Fruit fly (Drosophila melanogaster) whole organism, embryonic: ENCODE data around the gene CG4629.
A peak's percentile ranks its signal among the peaks of the same experiment; 100 is the strongest.

ENCODE experiments used
- B-H2 ChIP-seq: fragments of 200-800 bp; sonication (Bioruptor generic); optimal IDR thresholded peaks from 2 replicates; lab custom pipeline; 2018; ENCODE audit warnings: missing biosample characterization, mild to moderate bottlenecking, missing genetic modification characterization
- Blimp-1 ChIP-seq: fragments of 200-800 bp; sonication (Bioruptor generic); optimal IDR thresholded peaks from 3 replicates; lab custom pipeline; 2018; ENCODE audit warnings: missing biosample characterization, missing genetic modification characterization, mild to moderate bottlenecking, moderate library complexity, missing genetic modification reagents
- CG10321 ChIP-seq: fragments of 200-800 bp; sonication (Bioruptor generic); IDR thresholded peaks from 2 replicates; pipeline ENCODE4 v1.3.6; 2022; ENCODE audit warnings: missing biosample characterization, missing genetic modification characterization
- CG11504 ChIP-seq: fragments of 200-800 bp; sonication (Bioruptor generic); optimal IDR thresholded peaks from 3 replicates; lab custom pipeline; 2019; ENCODE audit warnings: missing biosample characterization, mild to moderate bottlenecking, missing genetic modification characterization, moderate library complexity
- CG14441 ChIP-seq: fragments of 200-800 bp; sonication (Bioruptor generic); IDR thresholded peaks from 2 replicates; pipeline ENCODE4 v1.3.6; 2022; ENCODE audit warnings: missing biosample characterization, missing genetic modification characterization
- CG14667 ChIP-seq: fragments of 200-800 bp; sonication (Bioruptor generic); IDR thresholded peaks from 2 replicates; pipeline ENCODE4 v1.3.6; 2022; ENCODE audit warnings: missing biosample characterization, missing genetic modification characterization
- CG14860 ChIP-seq: fragments of 200-800 bp; sonication (Bioruptor generic); IDR thresholded peaks from 3 replicates; pipeline ENCODE4 v1.3.6; 2022; ENCODE audit warnings: missing biosample characterization, missing genetic modification characterization; ENCODE audit not compliant: partially characterized antibody
- CG18476 ChIP-seq: fragments of 200-800 bp; sonication (Bioruptor generic); optimal IDR thresholded peaks from 2 replicates; lab custom pipeline; 2016; ENCODE audit warnings: missing biosample characterization, mild to moderate bottlenecking, missing genetic modification characterization
- CG2202 ChIP-seq: fragments of 200-800 bp; sonication (Bioruptor generic); optimal IDR thresholded peaks from 2 replicates; lab custom pipeline; 2018; ENCODE audit warnings: missing biosample characterization, mild to moderate bottlenecking, missing genetic modification characterization
- CG2889 ChIP-seq: fragments of 200-800 bp; sonication (Bioruptor generic); IDR thresholded peaks from 3 replicates; pipeline ENCODE4 v1.3.6; 2022; ENCODE audit warnings: missing biosample characterization, missing genetic modification characterization
- CG32772 ChIP-seq: fragments of 200-800 bp; sonication (Bioruptor generic); IDR thresholded peaks from 2 replicates; pipeline ENCODE4 v1.3.6; 2022; ENCODE audit warnings: missing biosample characterization, missing genetic modification characterization
- CG6689 ChIP-seq: fragments of 200-800 bp; sonication (Bioruptor generic); IDR thresholded peaks from 2 replicates; pipeline ENCODE4 v1.3.6; 2022; ENCODE audit warnings: missing biosample characterization, missing genetic modification characterization
- CG8281 ChIP-seq: fragments of 200-800 bp; sonication (Bioruptor generic); optimal IDR thresholded peaks from 2 replicates; lab custom pipeline; 2018; ENCODE audit warnings: missing biosample characterization, mild to moderate bottlenecking, missing genetic modification characterization, moderate library complexity
- CG8765 ChIP-seq: fragments of 200-800 bp; sonication (Bioruptor generic); IDR thresholded peaks from 2 replicates; pipeline ENCODE4 v1.3.6; 2022; ENCODE audit warnings: missing biosample characterization, missing genetic modification characterization
- CG9876 ChIP-seq: fragments of 200-800 bp; sonication (Bioruptor generic); optimal IDR thresholded peaks from 2 replicates; lab custom pipeline; 2016; ENCODE audit warnings: missing biosample characterization, missing genetic modification characterization
- CHES-1-like ChIP-seq: fragments of 200-800 bp; sonication (Bioruptor generic); optimal IDR thresholded peaks from 2 replicates; lab custom pipeline; 2016; ENCODE audit warnings: missing biosample characterization, missing genetic modification characterization
- D19B ChIP-seq: fragments of 200-800 bp; sonication (Bioruptor generic); optimal IDR thresholded peaks from 2 replicates; lab custom pipeline; 2017; ENCODE audit warnings: missing biosample characterization, mild to moderate bottlenecking, missing genetic modification characterization
- Dip3 ChIP-seq: fragments of 200-800 bp; sonication (Bioruptor generic); optimal IDR thresholded peaks from 3 replicates; lab custom pipeline; 2016; ENCODE audit warnings: missing biosample characterization, missing genetic modification characterization
- E2f2 ChIP-seq: fragments of 200-800 bp; sonication (Bioruptor generic); IDR thresholded peaks from 2 replicates; pipeline ENCODE4 v1.3.6; 2022; ENCODE audit warnings: missing biosample characterization, missing genetic modification characterization
- ERR ChIP-seq: fragments of 200-800 bp; sonication (Bioruptor generic); optimal IDR thresholded peaks from 2 replicates; lab custom pipeline; 2016; ENCODE audit warnings: missing biosample characterization, missing genetic modification characterization
- Fer2 ChIP-seq: fragments of 200-800 bp; sonication (Bioruptor generic); optimal IDR thresholded peaks from 2 replicates; lab custom pipeline; 2018; ENCODE audit warnings: missing biosample characterization, mild to moderate bottlenecking, missing genetic modification characterization, moderate library complexity
- H2.0 ChIP-seq: fragments of 200-800 bp; sonication (Bioruptor generic); IDR thresholded peaks from 2 replicates; pipeline ENCODE4 v1.3.6; 2022; ENCODE audit warnings: missing biosample characterization, missing genetic modification characterization
- Hey ChIP-seq: fragments of 200-800 bp; sonication (Bioruptor generic); optimal IDR thresholded peaks from 3 replicates; lab custom pipeline; 2018; ENCODE audit warnings: missing biosample characterization, mild to moderate bottlenecking, missing genetic modification characterization
- Hr39 ChIP-seq: fragments of >200 bp; optimal IDR thresholded peaks from 2 replicates; lab custom pipeline; 2017
- Med ChIP-seq: fragments of 200-800 bp; sonication (Bioruptor generic); peaks from one replicate; lab custom pipeline; 2016; ENCODE audit warnings: missing biosample characterization, missing genetic modification characterization, mild to moderate bottlenecking, inconsistent platforms, moderate library complexity
- Meics ChIP-seq: fragments of 200-800 bp; sonication (Bioruptor generic); optimal IDR thresholded peaks from 2 replicates; lab custom pipeline; 2017; ENCODE audit warnings: missing biosample characterization, mild to moderate bottlenecking, missing genetic modification characterization
- Myb ChIP-seq: fragments of 200-800 bp; sonication (Bioruptor generic); optimal IDR thresholded peaks from 2 replicates; lab custom pipeline; 2016; ENCODE audit warnings: missing biosample characterization, missing genetic modification characterization
- Nf-YC ChIP-seq: fragments of 200-800 bp; optimal IDR thresholded peaks from 3 replicates; lab custom pipeline; 2019; ENCODE audit warnings: missing biosample characterization, mild to moderate bottlenecking, missing genetic modification characterization, moderate library complexity
- Rfx ChIP-seq: fragments of 200-800 bp; sonication (Bioruptor generic); IDR thresholded peaks from 2 replicates; pipeline ENCODE4 v1.3.6; 2022; ENCODE audit warnings: missing biosample characterization, missing genetic modification characterization
- Scr ChIP-seq: fragments of 200-800 bp; sonication (Bioruptor generic); IDR thresholded peaks from 2 replicates; pipeline ENCODE4 v1.3.6; 2022; ENCODE audit warnings: missing biosample characterization, missing genetic modification characterization; ENCODE audit not compliant: partially characterized antibody
- Sox102F ChIP-seq: fragments of 200-800 bp; sonication (Bioruptor generic); optimal IDR thresholded peaks from 2 replicates; lab custom pipeline; 2018; ENCODE audit warnings: missing biosample characterization, mild to moderate bottlenecking, missing genetic modification characterization, moderate library complexity
- Spps ChIP-seq: fragments of 200-800 bp; sonication (Bioruptor generic); optimal IDR thresholded peaks from 2 replicates; lab custom pipeline; 2018; ENCODE audit warnings: missing biosample characterization, mild to moderate bottlenecking, missing genetic modification characterization
- Tbp ChIP-seq: fragments of >200 bp; optimal IDR thresholded peaks from 2 replicates; lab custom pipeline; 2018; ENCODE audit warnings: missing biosample characterization, missing genetic modification characterization
- Xbp1 ChIP-seq: fragments of 200-800 bp; sonication (Bioruptor generic); optimal IDR thresholded peaks from 3 replicates; lab custom pipeline; 2016; ENCODE audit warnings: missing biosample characterization, mild to moderate bottlenecking, missing genetic modification characterization
- abd-A ChIP-seq: fragments of 200-800 bp; sonication (Bioruptor generic); optimal IDR thresholded peaks from 3 replicates; lab custom pipeline; 2019; ENCODE audit warnings: missing biosample characterization, mild to moderate bottlenecking, missing genetic modification characterization, moderate library complexity
- al ChIP-seq: fragments of 200-800 bp; sonication (Bioruptor generic); IDR thresholded peaks from 2 replicates; pipeline ENCODE4 v1.3.6; 2022; ENCODE audit warnings: missing biosample characterization, missing genetic modification characterization
- ap ChIP-seq: fragments of 200-800 bp; sonication (Bioruptor generic); IDR thresholded peaks from 2 replicates; pipeline ENCODE4 v1.3.6; 2022; ENCODE audit warnings: missing biosample characterization, missing genetic modification characterization
- ci ChIP-seq: fragments of 200-800 bp; sonication (Bioruptor generic); IDR thresholded peaks from 3 replicates; pipeline ENCODE4 v1.3.6; 2022; ENCODE audit warnings: missing biosample characterization, missing genetic modification characterization
- dmrt11E ChIP-seq: fragments of 200-800 bp; sonication (Bioruptor generic); optimal IDR thresholded peaks from 3 replicates; lab custom pipeline; 2018; ENCODE audit warnings: missing biosample characterization, mild to moderate bottlenecking, missing genetic modification characterization, moderate library complexity
- eve ChIP-seq, 2 experiments: fragments of >200 bp; optimal IDR thresholded peaks; 2 replicates each; lab custom pipeline; 2017; ENCODE audit warnings: missing biosample characterization in 2 of 2, missing genetic modification characterization in 2 of 2
- fru ChIP-seq: fragments of >200 bp; optimal IDR thresholded peaks from 2 replicates; lab custom pipeline; 2017
- gem ChIP-seq: fragments of 200-800 bp; sonication (Bioruptor generic); optimal IDR thresholded peaks from 2 replicates; lab custom pipeline; 2019; ENCODE audit warnings: missing biosample characterization, mild to moderate bottlenecking, missing genetic modification characterization, moderate library complexity
- grn ChIP-seq: fragments of 200-800 bp; sonication (Bioruptor generic); optimal IDR thresholded peaks from 3 replicates; lab custom pipeline; 2017; ENCODE audit warnings: missing biosample characterization, missing genetic modification characterization
- lola ChIP-seq, 3 experiments: fragments of >200 bp in 2 of 3; fragments of 200-800 bp in 1 of 3; sonication (Bioruptor generic) in 1 of 3; optimal IDR thresholded peaks; 2 replicates each; lab custom pipeline; 2017 to 2019; ENCODE audit warnings: missing biosample characterization in 3 of 3, missing genetic modification characterization in 3 of 3, mild to moderate bottlenecking in 1 of 3, moderate library complexity in 1 of 3
- ranshi ChIP-seq: fragments of 200-800 bp; sonication (Bioruptor generic); IDR thresholded peaks from 2 replicates; pipeline ENCODE4 v1.3.6; 2022; ENCODE audit warnings: missing biosample characterization, missing genetic modification characterization
- row ChIP-seq: fragments of 200-800 bp; sonication (Bioruptor generic); IDR thresholded peaks from 3 replicates; pipeline ENCODE4 v1.3.6; 2022; ENCODE audit warnings: missing biosample characterization, missing genetic modification characterization
- sens ChIP-seq: fragments of 200-800 bp; sonication (Bioruptor generic); peaks from one replicate; lab custom pipeline; 2016; ENCODE audit warnings: missing biosample characterization, missing genetic modification characterization
- sim ChIP-seq: fragments of 200-800 bp; sonication (Bioruptor generic); IDR thresholded peaks from 2 replicates; pipeline ENCODE4 v1.3.6; 2022; ENCODE audit warnings: missing biosample characterization, missing genetic modification characterization
- sisA ChIP-seq: fragments of 200-800 bp; sonication (Bioruptor generic); IDR thresholded peaks from 2 replicates; pipeline ENCODE4 v1.3.6; 2022; ENCODE audit warnings: missing biosample characterization, missing genetic modification characterization
- unc-4 ChIP-seq: fragments of 200-800 bp; sonication (Bioruptor generic); IDR thresholded peaks from 2 replicates; pipeline ENCODE4 v1.3.6; 2022; ENCODE audit warnings: missing biosample characterization, missing genetic modification characterization; ENCODE audit not compliant: partially characterized antibody
- wdn ChIP-seq: fragments of 200-800 bp; sonication (Bioruptor generic); IDR thresholded peaks from 2 replicates; pipeline ENCODE4 v1.3.6; 2022; ENCODE audit warnings: missing biosample characterization, missing genetic modification characterization
- z ChIP-seq: fragments of 200-800 bp; sonication (Bioruptor generic); IDR thresholded peaks from 3 replicates; pipeline ENCODE4 v1.3.6; 2022; ENCODE audit warnings: missing biosample characterization, missing genetic modification characterization
- zen ChIP-seq: fragments of 200-800 bp; sonication (Bioruptor generic); optimal IDR thresholded peaks from 3 replicates; lab custom pipeline; 2018; ENCODE audit warnings: missing biosample characterization, mild to moderate bottlenecking, missing genetic modification characterization, moderate library complexity

Gene CG4629

DNA sequence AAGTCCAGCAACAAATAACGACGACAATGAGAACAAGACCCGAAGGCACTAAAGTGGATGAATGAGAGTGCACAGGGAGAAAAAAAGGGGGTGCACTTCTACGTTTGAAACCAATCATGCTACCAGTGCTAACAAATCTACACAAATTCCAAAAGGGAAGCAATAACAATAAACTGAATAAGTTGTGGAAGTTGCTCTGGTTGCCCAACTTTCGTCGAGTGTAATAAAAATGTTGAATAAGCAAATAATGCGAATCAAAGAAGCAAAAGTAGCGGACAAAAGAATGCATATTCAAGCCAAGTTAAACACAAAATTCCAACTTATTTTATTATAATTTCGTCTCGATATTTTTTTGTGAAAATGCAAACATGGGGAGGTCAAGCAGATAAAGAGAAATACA, 10.6 kb downstream of the CG4629 start:
- TF ChIP-seq lola (GFP tag; optimal IDR thresholded peaks at IDR 0.05; lab: Kevin White, UChicago) = no peak
- TF ChIP-seq unc-4 (GFP tag; lab: Robert Waterston, UW) = no peak
- TF ChIP-seq al = no peak
- no peak for TF ChIP-seq fru
- no peak for TF ChIP-seq B-H2 (GFP tag; lab: Kevin White, UChicago)
- TF ChIP-seq Scr (GFP tag; lab: Robert Waterston, UW) = no peak
- no peak for TF ChIP-seq Tbp (GFP tag; lab: Kevin White, UChicago)
- TF ChIP-seq CG32772 (GFP tag; lab: Robert Waterston, UW) = 0 out of 2 replicates have a peak, but pooled peaks have one; percentile 13
- TF ChIP-seq Sox102F = peak; percentile 16
- no peak for TF ChIP-seq Myb (GFP tag; lab: Kevin White, UChicago)
- no peak for TF ChIP-seq gem
- no peak for TF ChIP-seq ERR (GFP tag; lab: Kevin White, UChicago)
- no peak for TF ChIP-seq CG2889
- TF ChIP-seq sens = peak; percentile 17
- TF ChIP-seq wdn (GFP tag; lab: Robert Waterston, UW) = no peak
- TF ChIP-seq E2f2 = no peak
- TF ChIP-seq Med (GFP tag; lab: Kevin White, UChicago) = peak; percentile 70
- TF ChIP-seq Spps (tag; lab: Kevin White, UChicago) = no peak
- no peak for TF ChIP-seq H2.0 (GFP tag; lab: Robert Waterston, UW)
- no peak for TF ChIP-seq CG9876
- TF ChIP-seq Hr39 (lab: Kevin White, UChicago) = no peak
- TF ChIP-seq CG14441 (GFP tag; lab: Robert Waterston, UW) = 0 out of 2 replicates have a peak, but pooled peaks have one; percentile 15
- TF ChIP-seq sisA = peak; percentile 32; the same call in 1 of the 2 replicates
- TF ChIP-seq ap (GFP tag; lab: Robert Waterston, UW) = 0 out of 2 replicates have a peak, but pooled peaks have one; percentile 13
- no peak for TF ChIP-seq CG14667
- TF ChIP-seq Xbp1 = no peak
- TF ChIP-seq row (GFP tag; lab: Robert Waterston, UW) = 0 out of 3 replicates have a peak, but pooled peaks have one; percentile 20
- no peak for TF ChIP-seq Nf-YC
- no peak for TF ChIP-seq zen
- no peak for TF ChIP-seq grn
- no peak for TF ChIP-seq CG18476 (GFP tag; lab: Kevin White, UChicago)
- no peak for TF ChIP-seq CG10321 (GFP tag; lab: Robert Waterston, UW)
- TF ChIP-seq Rfx (GFP tag; lab: Robert Waterston, UW) = peak; percentile 20; the same call in 1 of the 2 replicates
- no peak for TF ChIP-seq CG14860 (GFP tag; lab: Robert Waterston, UW)
- TF ChIP-seq CG11504 (tag; lab: Kevin White, UChicago) = no peak
- no peak for TF ChIP-seq CHES-1-like (GFP tag; lab: Kevin White, UChicago)
- no peak for TF ChIP-seq sim (GFP tag; lab: Robert Waterston, UW)
- no peak for TF ChIP-seq ci (GFP tag; lab: Robert Waterston, UW)
- TF ChIP-seq dmrt11E (tag; lab: Kevin White, UChicago) = no peak
- TF ChIP-seq CG2202 = no peak
- TF ChIP-seq Hey (tag; lab: Kevin White, UChicago) = no peak
- TF ChIP-seq ranshi (GFP tag; lab: Robert Waterston, UW) = 0 out of 2 replicates have a peak, but pooled peaks have one; percentile 17
- no peak for TF ChIP-seq Blimp-1 (GFP tag; lab: Kevin White, UChicago)
- TF ChIP-seq abd-A (tag; lab: Kevin White, UChicago) = no peak
- TF ChIP-seq Fer2 (tag; lab: Kevin White, UChicago) = no peak
- no peak for TF ChIP-seq CG8765 (GFP tag; lab: Robert Waterston, UW)
- TF ChIP-seq Dip3 (GFP tag; lab: Kevin White, UChicago) = no peak
- no peak for TF ChIP-seq D19B (GFP tag; lab: Kevin White, UChicago)
- TF ChIP-seq Meics (GFP tag; lab: Kevin White, UChicago) = no peak
- TF ChIP-seq z = no peak
- no peak for TF ChIP-seq eve (GFP tag; optimal IDR thresholded peaks at IDR 0.05; lab: Kevin White, UChicago)
- no peak for TF ChIP-seq CG8281 (tag; lab: Kevin White, UChicago)
- TF ChIP-seq CG6689 (GFP tag; lab: Robert Waterston, UW) = no peak
